Worm (Caenorhabditis elegans): ENCODE measurements around the gene josd-1.

josd-1 gene

ce11 chrIII:2858334-2858733, 21.9 kb downstream of the josd-1 start:
- TF ChIP-seq unc-130 (tag; optimal IDR thresholded peaks at IDR 0.05) = no peak
- no peak for TF ChIP-seq Y116A8C.19 (tag; optimal IDR thresholded peaks at IDR 0.05; ENCODE audit: borderline replicate concordance)
- TF ChIP-seq lin-15B (tag; optimal IDR thresholded peaks at IDR 0.05) = no peak
- no peak for TF ChIP-seq fkh-8 (tag; optimal IDR thresholded peaks at IDR 0.05)
- no peak for TF ChIP-seq mdl-1 (tag; optimal IDR thresholded peaks at IDR 0.05)
- TF ChIP-seq unc-86 (tag; optimal IDR thresholded peaks at IDR 0.05) = no peak
- TF ChIP-seq hlh-4 (tag; optimal IDR thresholded peaks at IDR 0.05) = no peak
- TF ChIP-seq ets-5 (GFP tag; IDR thresholded peaks at IDR 0.05) = no peak
- no peak for TF ChIP-seq sup-37 (GFP tag; optimal IDR thresholded peaks at IDR 0.05)
- no peak for TF ChIP-seq pax-3 (tag; optimal IDR thresholded peaks at IDR 0.05)
- TF ChIP-seq sox-4 (tag; optimal IDR thresholded peaks at IDR 0.05) = no peak
- TF ChIP-seq fkh-4 (tag; optimal IDR thresholded peaks at IDR 0.05; ENCODE audit: borderline replicate concordance) = no peak
- no peak for TF ChIP-seq irx-1 (tag; optimal IDR thresholded peaks at IDR 0.05)
- no peak for TF ChIP-seq elt-3 (tag; optimal IDR thresholded peaks at IDR 0.05)
- TF ChIP-seq xbp-1 (tag; optimal IDR thresholded peaks at IDR 0.05) = no peak

ce11 chrIII:2864669-2865068, 28.2 kb downstream of the josd-1 start:
- TF ChIP-seq nhr-77 (tag; optimal IDR thresholded peaks at IDR 0.05) (no peak), C04F5.9 (tag; optimal IDR thresholded peaks at IDR 0.05) (no peak), hlh-4 (tag; optimal IDR thresholded peaks at IDR 0.05) (no peak), ces-1 (GFP tag; optimal IDR thresholded peaks at IDR 0.05) (no peak), dsc-1 (tag; optimal IDR thresholded peaks at IDR 0.05) (no peak), Y116A8C.19 (tag; optimal IDR thresholded peaks at IDR 0.05; ENCODE audit: borderline replicate concordance) (no peak), nhr-237 (tag; optimal IDR thresholded peaks at IDR 0.05) (no peak), mab-9 (GFP tag; IDR thresholded peaks at IDR 0.05) (no peak), hlh-17 (GFP tag; optimal IDR thresholded peaks at IDR 0.05; ENCODE audit: borderline replicate concordance) (no peak), jun-1 (tag; optimal IDR thresholded peaks at IDR 0.05) (no peak), grh-1 (GFP tag; IDR thresholded peaks at IDR 0.05) (no peak), mdl-1 (tag; optimal IDR thresholded peaks at IDR 0.05) (no peak), aha-1 (tag; optimal IDR thresholded peaks at IDR 0.05) (no peak), ceh-8 (GFP tag; optimal IDR thresholded peaks at IDR 0.05) (no peak), unc-98 (GFP tag; IDR thresholded peaks at IDR 0.05) (no peak), sptf-1 (tag; optimal IDR thresholded peaks at IDR 0.05) (no peak), nhr-47 (tag; optimal IDR thresholded peaks at IDR 0.05) (no peak), sup-37 (GFP tag; optimal IDR thresholded peaks at IDR 0.05) (no peak), mep-1 (tag; optimal IDR thresholded peaks at IDR 0.05) (no peak), nhr-19 (GFP tag; conservative IDR thresholded peaks at IDR 0.05) (no peak)

ce11 chrIII:2866597-2866996, 30.2 kb downstream of the josd-1 start:
- TF ChIP-seq efl-1 (optimal IDR thresholded peaks at IDR 0.05) = no peak
- TF ChIP-seq efl-1 (GFP tag; optimal IDR thresholded peaks at IDR 0.05 in 1 of 2) = peak in 1 of 2 experiments; percentile 11
- no peak for TF ChIP-seq ztf-11 (tag; optimal IDR thresholded peaks at IDR 0.05)
- TF ChIP-seq rnt-1 (tag; optimal IDR thresholded peaks at IDR 0.05) = no peak

- TF ChIP-seq lin-14 (GFP tag; optimal IDR thresholded peaks at IDR 0.05) (peak; percentile 22), aha-1 (tag; optimal IDR thresholded peaks at IDR 0.05) (no peak), hlh-4 (tag; optimal IDR thresholded peaks at IDR 0.05) (no peak), nhr-85 (tag) (peak; percentile 33), lsy-2 (tag; optimal IDR thresholded peaks at IDR 0.05) (peak in 1 of 2 experiments; percentile 38)
Observed at ce11 chrIII:2868416-2868815, 32.0 kb downstream of the josd-1 start.
